Worm (Caenorhabditis elegans) whole organism, L1 larva: ENCODE measurements around the gene Y73B6BL.12.
A peak's percentile ranks its signal among the peaks of the same experiment; 100 is the strongest.

Source experiments
- C04F5.9 ChIP-seq: sonication (generic microtip); optimal IDR thresholded peaks from 2 replicates; lab custom pipeline; 2016; ENCODE audit warnings: missing genetic modification characterization, missing compliant biosample characterization
- C16A3.4 ChIP-seq: fragments of 150-350 bp; optimal IDR thresholded peaks from 2 replicates; lab custom pipeline; 2014; ENCODE audit warnings: missing biosample characterization, missing genetic modification characterization
- F16B12.6 ChIP-seq: fragments of 150-350 bp; optimal IDR thresholded peaks from 2 replicates; lab custom pipeline; 2014; ENCODE audit warnings: missing biosample characterization, missing genetic modification characterization
- alr-1 ChIP-seq: fragments of 200-800 bp; sonication (Bioruptor generic); optimal IDR thresholded peaks from 2 replicates; lab custom pipeline; 2018; ENCODE audit warnings: borderline replicate concordance, mild to moderate bottlenecking, missing genetic modification characterization, missing compliant biosample characterization
- aly-2 ChIP-seq: fragments of 150-350 bp; optimal IDR thresholded peaks from 2 replicates; lab custom pipeline; 2014; ENCODE audit warnings: missing biosample characterization, missing genetic modification characterization
- ama-1 ChIP-seq: fragments of 150-350 bp; optimal IDR thresholded peaks from 2 replicates; lab custom pipeline; 2014
- blmp-1 ChIP-seq: fragments of 150-350 bp; optimal IDR thresholded peaks from 2 replicates; lab custom pipeline; 2014; ENCODE audit warnings: missing biosample characterization, missing genetic modification characterization
- ceh-63 ChIP-seq: fragments of 200-800 bp; sonication (Bioruptor generic); optimal IDR thresholded peaks from 2 replicates; lab custom pipeline; 2018; ENCODE audit warnings: mild to moderate bottlenecking, missing genetic modification characterization, missing compliant biosample characterization
- ceh-8 ChIP-seq: fragments of 200-800 bp; sonication (Bioruptor generic); optimal IDR thresholded peaks from 2 replicates; lab custom pipeline; 2018; ENCODE audit warnings: mild to moderate bottlenecking, missing genetic modification characterization, moderate library complexity, missing compliant biosample characterization
- ceh-90 ChIP-seq: sonication (generic microtip); optimal IDR thresholded peaks from 2 replicates; lab custom pipeline; 2016; ENCODE audit warnings: missing genetic modification characterization, missing compliant biosample characterization
- dpl-1 ChIP-seq, 3 experiments: fragments of 150-350 bp in 2 of 3; sonication (generic microtip) in 1 of 3; optimal IDR thresholded peaks; 2 replicates each; lab custom pipeline; 2014 to 2017; ENCODE audit warnings: missing biosample characterization in 3 of 3, missing genetic modification characterization in 3 of 3, missing genetic modification reagents in 3 of 3
- efl-1 ChIP-seq, 4 experiments: fragments of 150-350 bp; optimal IDR thresholded peaks in 3 of 4; peaks in 1 of 4; 1 replicate in 1 of 4; 2 replicates in 3 of 4; lab custom pipeline; 2014; ENCODE audit warnings: missing biosample characterization in 2 of 4, missing genetic modification characterization in 2 of 4, missing genetic modification reagents in 2 of 4
- efl-3 ChIP-seq: fragments of 200-800 bp; sonication (Bioruptor generic); optimal IDR thresholded peaks from 2 replicates; lab custom pipeline; 2018; ENCODE audit warnings: mild to moderate bottlenecking, missing genetic modification characterization, missing compliant biosample characterization
- elt-3 ChIP-seq, 6 experiments: fragments of 150-350 bp in 1 of 6; sonication (generic microtip); optimal IDR thresholded peaks; 2 replicates each; lab custom pipeline; 2017 to 2018; ENCODE audit warnings: missing biosample characterization in 6 of 6, missing genetic modification characterization in 6 of 6, inconsistent platforms in 1 of 6
- ets-5 ChIP-seq: fragments of 200-800 bp; sonication (Bioruptor generic); IDR thresholded peaks from 2 replicates; pipeline ENCODE4 v1.3.6; 2022; ENCODE audit warnings: missing genetic modification characterization, missing compliant biosample characterization
- grh-1 ChIP-seq: fragments of 200-800 bp; sonication (Bioruptor generic); IDR thresholded peaks from 2 replicates; pipeline ENCODE4 v1.3.6; 2022; ENCODE audit warnings: missing genetic modification reagents, missing genetic modification characterization, missing compliant biosample characterization
- hlh-4 ChIP-seq: sonication (generic microtip); optimal IDR thresholded peaks from 2 replicates; lab custom pipeline; 2016; ENCODE audit warnings: mild to moderate bottlenecking, missing genetic modification characterization, missing compliant biosample characterization
- hpl-2 ChIP-seq: fragments of 150-350 bp; optimal IDR thresholded peaks from 2 replicates; lab custom pipeline; 2014; ENCODE audit warnings: missing biosample characterization, missing genetic modification reagents, missing genetic modification characterization
- irx-1 ChIP-seq: sonication (generic microtip); optimal IDR thresholded peaks from 2 replicates; lab custom pipeline; 2016; ENCODE audit warnings: missing genetic modification characterization, missing compliant biosample characterization
- isw-1 ChIP-seq: fragments of 200-800 bp; sonication (Bioruptor generic); IDR thresholded peaks from 2 replicates; pipeline ENCODE4 v1.3.6; 2022; ENCODE audit warnings: missing genetic modification characterization, missing compliant biosample characterization
- lin-15B ChIP-seq: fragments of 150-350 bp; sonication (generic microtip); optimal IDR thresholded peaks from 3 replicates; lab custom pipeline; 2014; ENCODE audit warnings: missing biosample characterization, missing genetic modification characterization
- lin-35 ChIP-seq, 2 experiments: fragments of 150-350 bp; optimal IDR thresholded peaks; 2 replicates each; lab custom pipeline; 2014; ENCODE audit warnings: missing biosample characterization in 2 of 2, missing genetic modification characterization in 2 of 2, missing genetic modification reagents in 2 of 2
- lsy-2 ChIP-seq, 2 experiments: fragments of 150-350 bp; optimal IDR thresholded peaks; 2 replicates each; lab custom pipeline; 2014; ENCODE audit warnings: missing biosample characterization in 2 of 2, missing genetic modification characterization in 2 of 2
- mdl-1 ChIP-seq, 2 experiments: fragments of 150-350 bp; optimal IDR thresholded peaks; 2 replicates each; lab custom pipeline; 2014 to 2017; ENCODE audit warnings: missing biosample characterization in 2 of 2, missing genetic modification characterization in 2 of 2, inconsistent platforms in 1 of 2
- mep-1 ChIP-seq: fragments of 150-350 bp; optimal IDR thresholded peaks from 2 replicates; lab custom pipeline; 2014; ENCODE audit warnings: missing biosample characterization, missing genetic modification characterization
- nhr-11 ChIP-seq: fragments of 150-350 bp; optimal IDR thresholded peaks from 2 replicates; lab custom pipeline; 2014; ENCODE audit warnings: missing biosample characterization, missing genetic modification characterization
- nhr-19 ChIP-seq: fragments of 200-800 bp; sonication (Bioruptor generic); conservative IDR thresholded peaks from 2 replicates; pipeline ENCODE4 v1.3.6; 2022; ENCODE audit warnings: missing genetic modification characterization, missing compliant biosample characterization
- nhr-71 ChIP-seq: sonication (generic microtip); optimal IDR thresholded peaks from 2 replicates; lab custom pipeline; 2016; ENCODE audit warnings: mild to moderate bottlenecking, missing genetic modification characterization, moderate library complexity, missing compliant biosample characterization
- nhr-76 ChIP-seq: sonication (generic microtip); optimal IDR thresholded peaks from 2 replicates; lab custom pipeline; 2017; ENCODE audit warnings: missing biosample characterization, missing genetic modification characterization
- nhr-77 ChIP-seq: fragments of 150-350 bp; optimal IDR thresholded peaks from 2 replicates; lab custom pipeline; 2014; ENCODE audit warnings: missing biosample characterization, missing genetic modification characterization
- nhr-84 ChIP-seq: sonication (generic microtip); optimal IDR thresholded peaks from 2 replicates; lab custom pipeline; 2017; ENCODE audit warnings: missing biosample characterization, missing genetic modification characterization
- nhr-85 ChIP-seq: sonication (generic microtip); peaks from one replicate; lab custom pipeline; 2016; ENCODE audit warnings: missing genetic modification characterization, inconsistent platforms, missing compliant biosample characterization
- nhr-90 ChIP-seq: sonication (generic microtip); optimal IDR thresholded peaks from 2 replicates; lab custom pipeline; 2016; ENCODE audit warnings: mild to moderate bottlenecking, missing genetic modification characterization, missing compliant biosample characterization; ENCODE audit not compliant: poor library complexity
- rnt-1 ChIP-seq: sonication (generic microtip); optimal IDR thresholded peaks from 2 replicates; lab custom pipeline; 2016; ENCODE audit warnings: mild to moderate bottlenecking, missing genetic modification characterization, moderate library complexity, missing compliant biosample characterization
- skn-1 ChIP-seq: fragments of 150-350 bp; optimal IDR thresholded peaks from 2 replicates; lab custom pipeline; 2014; ENCODE audit warnings: missing biosample characterization, missing genetic modification characterization
- snpc-4 ChIP-seq: fragments of 150-350 bp; optimal IDR thresholded peaks from 2 replicates; lab custom pipeline; 2014; ENCODE audit warnings: missing biosample characterization, missing genetic modification characterization
- snu-23 ChIP-seq: sonication (generic microtip); optimal IDR thresholded peaks from 2 replicates; lab custom pipeline; 2016; ENCODE audit warnings: missing genetic modification characterization, missing compliant biosample characterization
- sox-4 ChIP-seq: sonication (generic microtip); optimal IDR thresholded peaks from 2 replicates; lab custom pipeline; 2016; ENCODE audit warnings: missing genetic modification characterization, missing compliant biosample characterization
- sup-37 ChIP-seq: fragments of 200-800 bp; sonication (Bioruptor generic); optimal IDR thresholded peaks from 2 replicates; lab custom pipeline; 2018; ENCODE audit warnings: mild to moderate bottlenecking, missing genetic modification characterization, missing compliant biosample characterization
- tbx-2 ChIP-seq: sonication (generic microtip); optimal IDR thresholded peaks from 2 replicates; lab custom pipeline; 2016; ENCODE audit warnings: missing genetic modification characterization, missing compliant biosample characterization
- tlp-1 ChIP-seq: fragments of 150-350 bp; optimal IDR thresholded peaks from 2 replicates; lab custom pipeline; 2014; ENCODE audit warnings: missing biosample characterization, missing genetic modification characterization
- unc-62 ChIP-seq: fragments of 150-350 bp; optimal IDR thresholded peaks from 2 replicates; lab custom pipeline; 2014; ENCODE audit warnings: missing biosample characterization, missing genetic modification reagents, missing genetic modification characterization
- unc-86 ChIP-seq: sonication (generic microtip); optimal IDR thresholded peaks from 2 replicates; lab custom pipeline; 2016; ENCODE audit warnings: missing genetic modification characterization, missing compliant biosample characterization
- unc-98 ChIP-seq: fragments of 200-800 bp; sonication (Bioruptor generic); IDR thresholded peaks from 2 replicates; pipeline ENCODE4 v1.3.6; 2022; ENCODE audit warnings: missing genetic modification characterization, missing compliant biosample characterization
- vab-15 ChIP-seq: sonication (generic microtip); optimal IDR thresholded peaks from 2 replicates; lab custom pipeline; 2017; ENCODE audit warnings: missing genotype, mild to moderate bottlenecking, missing genetic modification characterization, missing compliant biosample characterization
- zag-1 ChIP-seq: fragments of 150-350 bp; optimal IDR thresholded peaks from 2 replicates; lab custom pipeline; 2014; ENCODE audit warnings: missing biosample characterization, missing genetic modification characterization

Y73B6BL.12 gene

DNA sequence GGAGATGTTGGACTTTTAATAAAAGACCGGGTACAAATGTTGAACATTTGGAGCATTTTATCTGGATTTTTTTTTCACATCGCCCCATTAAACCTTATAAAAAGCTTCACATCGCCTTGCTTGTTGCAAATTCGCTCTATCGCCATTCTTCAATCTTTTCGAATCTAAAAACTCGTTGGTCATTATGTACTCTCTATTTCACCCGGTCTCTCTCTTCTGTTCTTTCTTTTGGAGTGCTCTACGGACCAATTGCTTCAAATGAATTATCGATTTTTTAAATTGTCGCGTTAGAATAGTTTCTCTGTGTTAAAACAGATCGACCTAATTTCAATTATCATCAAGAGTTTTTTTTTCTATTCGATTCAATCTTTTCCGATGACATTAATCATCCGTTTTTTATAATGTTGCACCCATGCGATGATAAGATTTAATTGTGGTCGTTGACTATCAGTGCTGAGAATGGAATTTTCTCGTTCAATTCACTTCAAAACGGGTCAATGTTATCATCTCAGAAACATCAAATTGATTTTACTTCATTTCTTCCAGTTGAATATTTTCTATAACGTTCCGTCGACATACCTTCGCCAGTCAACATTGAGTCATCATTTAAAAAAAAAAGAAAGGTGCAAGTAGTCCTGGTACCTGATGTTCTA, 10.2 kb upstream of the Y73B6BL.12 start (continued):
- TF ChIP-seq elt-3 (tag; optimal IDR thresholded peaks at IDR 0.05; lab: Kevin White, UChicago) (no peak), hpl-2 (no peak), lsy-2 (tag; optimal IDR thresholded peaks at IDR 0.05; lab: Kevin White, UChicago) (peak in 1 of 2 experiments; percentile 65), mep-1 (tag; lab: Kevin White, UChicago) (no peak), blmp-1 (peak; percentile 21), hlh-4 (no peak), dpl-1 (GFP tag; optimal IDR thresholded peaks at IDR 0.05; lab: Kevin White, UChicago) (peak in 1 of 3 experiments; percentile 43), alr-1 (tag; lab: Kevin White, UChicago) (no peak), nhr-90 (no peak)
- TF ChIP-seq, all 84 proteins: peak for 7

DNA sequence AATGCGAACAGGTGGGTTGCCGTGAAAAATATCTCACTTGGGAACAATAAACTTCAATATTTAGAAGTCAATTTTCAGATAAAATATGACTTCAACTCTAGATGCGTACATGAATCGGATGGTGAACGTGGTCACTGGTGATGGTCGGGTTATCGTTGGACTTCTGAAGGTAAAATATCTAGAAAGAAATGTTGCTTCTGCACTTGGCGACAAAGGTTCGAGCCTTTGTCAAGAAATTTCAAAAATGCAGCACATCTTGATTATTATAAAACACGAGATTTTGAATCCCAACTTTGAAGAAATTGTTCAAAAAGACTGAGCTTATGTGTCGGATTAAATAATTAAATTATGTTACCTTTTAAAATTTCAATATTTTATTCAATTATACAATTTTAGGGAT, 9.2 kb upstream of the Y73B6BL.12 start, which contains the start of gene lsm-8:
lsm-8 (plus strand) TSS at position 79 of the 400 bp plus-strand sequence.
- TF ChIP-seq nhr-84: no peak
- TF ChIP-seq nhr-85 (tag; lab: Kevin White, UChicago): peak; percentile 51
- no peak for TF ChIP-seq hpl-2
- no peak for TF ChIP-seq mdl-1 (tag; optimal IDR thresholded peaks at IDR 0.05; lab: Kevin White, UChicago)
- TF ChIP-seq tbx-2: no peak
- TF ChIP-seq zag-1: no peak
- no peak for TF ChIP-seq efl-1 (optimal IDR thresholded peaks at IDR 0.05; lab: Kevin White, UChicago)
- TF ChIP-seq efl-1 (GFP tag; optimal IDR thresholded peaks at IDR 0.05 in 1 of 2; lab: Kevin White, UChicago): peak in 1 of 2 experiments; percentile 54
- no peak for TF ChIP-seq vab-15 (tag; lab: Kevin White, UChicago)
- no peak for TF ChIP-seq sox-4 (tag; lab: Kevin White, UChicago)
- TF ChIP-seq ama-1 (lab: Kevin White, UChicago): no peak
- TF ChIP-seq lin-15B: no peak

DNA sequence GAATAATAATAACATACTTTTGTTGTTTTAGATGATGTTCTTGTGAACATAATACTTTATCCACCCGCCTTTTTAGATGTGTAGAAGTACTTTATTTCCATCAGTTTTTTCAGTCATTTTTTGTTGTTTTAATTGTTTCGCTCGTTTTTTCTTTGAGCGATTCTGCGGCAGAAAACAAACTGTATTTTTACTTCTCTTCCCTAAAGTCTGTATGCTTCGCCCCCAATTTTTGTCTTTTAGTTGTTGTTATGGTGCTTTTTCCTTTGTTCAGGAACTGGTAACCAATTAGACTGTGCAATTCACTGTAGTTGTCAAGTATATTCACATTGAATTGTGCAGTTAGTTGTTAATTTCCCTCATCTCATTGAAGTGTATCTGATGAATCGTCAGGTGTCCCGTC, 8.5 kb upstream of the Y73B6BL.12 start:
- TF ChIP-seq skn-1 (tag; lab: Kevin White, UChicago): no peak

DNA sequence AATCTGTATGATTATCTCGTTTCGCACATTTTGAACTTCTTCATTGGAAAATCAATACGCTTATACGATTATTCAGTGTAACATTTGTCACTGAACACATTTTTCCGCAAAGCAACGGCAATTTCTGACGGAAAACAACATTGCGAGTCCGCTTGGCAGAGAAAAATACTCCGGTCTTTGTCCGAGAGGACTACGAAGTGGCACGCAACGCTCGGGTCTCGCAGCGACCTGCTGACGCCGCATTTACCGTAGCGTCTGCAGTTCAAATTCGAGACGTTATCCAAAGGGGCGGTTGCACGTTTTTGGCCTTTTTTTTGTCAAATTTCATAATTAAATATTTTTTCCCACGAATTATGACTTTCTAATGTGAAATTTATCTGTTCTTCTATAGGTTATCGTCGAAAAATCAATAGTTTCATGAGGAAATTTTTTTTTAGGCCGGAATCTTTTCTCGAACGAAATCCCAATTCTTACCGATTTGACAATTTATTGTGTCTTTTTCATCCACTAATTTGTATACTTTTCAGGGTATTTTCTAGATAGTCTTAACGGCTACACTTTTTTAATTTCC, 6.5 kb upstream of the Y73B6BL.12 start, which contains the start of gene sqd-1:
sqd-1 (plus strand) TSS at position 521 of the 571 bp plus-strand sequence.
- TF ChIP-seq nhr-19 (GFP tag; lab: Robert Waterston, UW) (peak; percentile 98), nhr-76 (tag; lab: Kevin White, UChicago) (peak; percentile 91), nhr-77 (tag; lab: Kevin White, UChicago) (peak; percentile 89), tlp-1 (tag; lab: Kevin White, UChicago) (no peak), aly-2 (peak; percentile 71), lin-35 (GFP tag; optimal IDR thresholded peaks at IDR 0.05; lab: Kevin White, UChicago) (peak; percentile 89 to 94), ceh-8 (GFP tag; lab: Kevin White, UChicago) (peak; percentile 98), mep-1 (tag; lab: Kevin White, UChicago) (peak; percentile 95), C16A3.4 (tag; lab: Kevin White, UChicago) (peak; percentile 96), isw-1 (GFP tag; lab: Robert Waterston, UW) (peak; percentile 98), ets-5 (GFP tag; lab: Robert Waterston, UW) (0 out of 2 replicates have a peak, but pooled peaks have one; percentile 13), C04F5.9 (peak; percentile 92), ama-1 (lab: Kevin White, UChicago) (peak; percentile 85), unc-62 (GFP tag; lab: Kevin White, UChicago) (no peak), elt-3 (tag; optimal IDR thresholded peaks at IDR 0.05; lab: Kevin White, UChicago) (peak in 5 of 6 experiments; percentile 74 to 94 (median 86)), rnt-1 (tag; lab: Kevin White, UChicago) (peak; percentile 98), snpc-4 (tag; lab: Kevin White, UChicago) (peak; percentile 82), nhr-71 (tag; lab: Kevin White, UChicago) (peak; percentile 99), unc-98 (peak; percentile 67; the same call in 1 of the 2 replicates), dpl-1 (GFP tag; optimal IDR thresholded peaks at IDR 0.05; lab: Kevin White, UChicago) (peak; percentile 86 to 88 (median 88)), grh-1 (GFP tag; lab: Robert Waterston, UW) (peak; percentile 97), ceh-90 (tag; lab: Kevin White, UChicago) (peak; percentile 70), ceh-63 (GFP tag; lab: Kevin White, UChicago) (peak; percentile 93), irx-1 (peak; percentile 95), sup-37 (GFP tag; lab: Kevin White, UChicago) (peak; percentile 95), snu-23 (GFP tag; lab: Kevin White, UChicago) (peak; percentile 98), unc-86 (peak; percentile 97), efl-3 (GFP tag; lab: Kevin White, UChicago) (peak; percentile 74), F16B12.6 (tag; lab: Kevin White, UChicago) (peak; percentile 71), nhr-11 (tag; lab: Kevin White, UChicago) (peak; percentile 74)
